Worm (Caenorhabditis elegans): ENCODE data around the gene Y54F10BM.12.

- TF ChIP-seq nhr-76 (tag; optimal IDR thresholded peaks at IDR 0.05) (no peak), snpc-1.2 (GFP tag; IDR thresholded peaks at IDR 0.05) (no peak), aha-1 (tag) (no peak), fkh-10 (GFP tag; optimal IDR thresholded peaks at IDR 0.05) (no peak), F49E8.2 (tag; optimal IDR thresholded peaks at IDR 0.05; ENCODE audit: borderline replicate concordance) (no peak)
These were observed 1.6 kb upstream of the Y54F10BM.12 start, which contains the start of the genes Y54F10BM.13 and ppm-1.D for ce11 chrIII:2331033-2331625.

All from whole organism, L4 larva.